Fruit fly (Drosophila melanogaster): ENCODE results near the gene lsn.
A peak's percentile ranks its signal among the peaks of the same experiment; 100 is the strongest.

Gene lsn

DNA sequence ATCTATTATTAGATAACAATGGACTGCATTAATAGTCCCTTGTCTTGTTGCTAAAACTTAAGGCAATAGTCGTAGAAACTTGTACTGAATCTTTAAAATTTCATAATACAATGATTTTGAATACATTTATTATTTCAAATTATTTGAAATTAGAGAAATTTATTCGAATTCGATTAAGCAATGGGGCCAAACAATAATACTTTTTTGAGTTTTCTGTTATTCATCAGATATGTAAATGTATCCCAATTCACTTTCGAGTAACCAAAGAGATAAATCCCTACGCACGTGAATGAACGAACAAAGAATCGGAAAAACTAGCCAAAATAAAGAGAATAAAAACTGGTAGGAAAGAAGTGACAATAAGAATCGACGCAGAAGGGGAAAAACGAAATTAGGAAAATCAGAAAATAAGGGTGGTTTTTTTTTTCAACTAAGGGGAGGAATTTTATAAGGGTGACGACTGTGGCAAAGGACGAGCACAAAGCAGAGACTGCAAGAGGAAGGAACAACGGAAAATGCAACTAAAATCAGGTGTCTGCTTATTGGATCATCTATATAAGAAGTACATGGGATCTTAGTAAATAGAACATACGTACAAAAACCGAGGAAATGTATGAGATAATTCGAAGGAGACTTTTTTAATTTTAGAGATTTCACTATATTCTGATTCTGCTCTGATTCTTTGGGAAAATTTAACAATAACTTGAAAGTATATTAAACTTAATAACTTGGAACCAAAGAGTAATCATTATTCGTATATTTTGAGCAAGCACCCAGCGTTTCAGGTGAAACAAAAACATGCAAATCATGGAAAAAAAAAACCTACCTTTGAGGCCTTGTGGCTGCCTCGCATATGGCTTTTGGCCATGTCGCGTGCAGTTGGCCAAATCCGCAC lies 10.1 kb upstream of the lsn start (continued):
- TF ChIP-seq CG8924 (tag; optimal IDR thresholded peaks at IDR 0.05) = peak; percentile 2
- TF ChIP-seq sqz (GFP tag; optimal IDR thresholded peaks at IDR 0.05) = peak; percentile 54
- no peak for TF ChIP-seq pita (GFP tag; optimal IDR thresholded peaks at IDR 0.05)
- TF ChIP-seq crc (GFP tag; optimal IDR thresholded peaks at IDR 0.05) = no peak
- TF ChIP-seq chm (GFP tag; IDR thresholded peaks at IDR 0.05) = peak; percentile 27
- no peak for TF ChIP-seq phol (tag; optimal IDR thresholded peaks at IDR 0.05)
- TF ChIP-seq CG18599 (GFP tag; optimal IDR thresholded peaks at IDR 0.05) = no peak
- TF ChIP-seq Hr51 (GFP tag; optimal IDR thresholded peaks at IDR 0.05) = peak in 1 of 2 experiments; percentile 28
- no peak for TF ChIP-seq wor (GFP tag; IDR thresholded peaks at IDR 0.05)
- no peak for TF ChIP-seq onecut (GFP tag; IDR thresholded peaks at IDR 0.05)
- no peak for TF ChIP-seq lola (GFP tag; optimal IDR thresholded peaks at IDR 0.05)
- TF ChIP-seq jigr1 (GFP tag; IDR thresholded peaks at IDR 0.05) = no peak
- peak; percentile 1 for TF ChIP-seq Blimp-1 (GFP tag; optimal IDR thresholded peaks at IDR 0.05)
- TF ChIP-seq gsb (GFP tag; IDR thresholded peaks at IDR 0.05) = no peak
- no peak for TF ChIP-seq sima (GFP tag; optimal IDR thresholded peaks at IDR 0.05)
- peak; percentile 19 for TF ChIP-seq CG10431 (GFP tag; optimal IDR thresholded peaks at IDR 0.05)
- TF ChIP-seq pho (GFP tag; optimal IDR thresholded peaks at IDR 0.05) = no peak
- no peak for TF ChIP-seq CG9215 (GFP tag; IDR thresholded peaks at IDR 0.05)
- TF ChIP-seq D19A (tag; optimal IDR thresholded peaks at IDR 0.05) = peak; percentile 73

DNA sequence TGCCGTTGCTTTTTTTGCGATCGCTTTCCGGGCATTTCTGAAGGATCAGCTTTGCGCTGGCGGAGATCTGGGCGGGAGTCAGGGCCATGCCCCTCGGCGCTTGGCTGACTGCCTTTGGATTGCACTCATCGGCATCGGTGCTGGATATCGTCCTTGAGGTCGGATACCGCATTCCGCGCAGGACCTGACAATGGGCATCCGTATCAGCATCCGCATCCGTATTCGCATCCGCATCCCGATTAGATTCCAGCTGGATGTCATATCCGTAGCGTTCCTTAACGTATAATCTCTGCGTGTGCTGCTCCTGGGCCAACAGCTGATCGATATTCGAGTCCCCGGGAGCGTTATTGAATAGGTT lies 9.5 kb upstream of the lsn start:
- TF ChIP-seq da (GFP tag; optimal IDR thresholded peaks at IDR 0.05) (no peak), org-1 (GFP tag; optimal IDR thresholded peaks at IDR 0.05) (no peak), YL-1 (GFP tag; optimal IDR thresholded peaks at IDR 0.05) (no peak), ind (GFP tag; optimal IDR thresholded peaks at IDR 0.05) (no peak), pros (GFP tag; optimal IDR thresholded peaks at IDR 0.05) (no peak), Lhr (GFP tag; optimal IDR thresholded peaks at IDR 0.05) (no peak), row (GFP tag; IDR thresholded peaks at IDR 0.05) (no peak), ro (GFP tag; IDR thresholded peaks at IDR 0.05) (no peak), Atf-2 (GFP tag; optimal IDR thresholded peaks at IDR 0.05) (no peak), CG18262 (tag; optimal IDR thresholded peaks at IDR 0.05) (no peak), CG9609 (GFP tag; optimal IDR thresholded peaks at IDR 0.05) (no peak), gro (GFP tag; optimal IDR thresholded peaks at IDR 0.05) (no peak), ash1 (GFP tag; optimal IDR thresholded peaks at IDR 0.05) (no peak), ERR (GFP tag; optimal IDR thresholded peaks at IDR 0.05) (no peak), CG10209 (GFP tag; optimal IDR thresholded peaks at IDR 0.05) (no peak), Sox102F (GFP tag; optimal IDR thresholded peaks at IDR 0.05) (no peak), gsb (GFP tag; IDR thresholded peaks at IDR 0.05) (no peak), Tbp (GFP tag; optimal IDR thresholded peaks at IDR 0.05) (no peak), CG4854 (GFP tag; optimal IDR thresholded peaks at IDR 0.05) (no peak), Dp (GFP tag; optimal IDR thresholded peaks at IDR 0.05) (no peak), CG11723 (GFP tag; optimal IDR thresholded peaks at IDR 0.05) (no peak), sr (GFP tag; IDR thresholded peaks at IDR 0.05) (no peak), CG12104 (GFP tag; optimal IDR thresholded peaks at IDR 0.05) (no peak), CG17359 (tag; optimal IDR thresholded peaks at IDR 0.05) (no peak), Gsc (GFP tag; IDR thresholded peaks at IDR 0.05) (no peak), sens-2 (GFP tag; IDR thresholded peaks at IDR 0.05) (no peak), CG12391 (tag; optimal IDR thresholded peaks at IDR 0.05) (no peak), CG12769 (tag; optimal IDR thresholded peaks at IDR 0.05) (no peak), chinmo (GFP tag; IDR thresholded peaks at IDR 0.05; ENCODE audit: partially characterized antibody) (no peak), mam (GFP tag; optimal IDR thresholded peaks at IDR 0.05) (no peak), Hey (tag; optimal IDR thresholded peaks at IDR 0.05) (no peak), so (GFP tag; IDR thresholded peaks at IDR 0.05) (no peak)
